Worm (Caenorhabditis elegans) whole organism, L2 larva: ENCODE results near the gene W09G12.6.

Experiments used
- Y55F3AM.14 ChIP-seq: fragments of 200-800 bp; sonication (Bioruptor generic); optimal IDR thresholded peaks from 2 replicates; lab custom pipeline; 2018; ENCODE audit warnings: mild to moderate bottlenecking, missing genetic modification characterization, missing compliant biosample characterization
- alr-1 ChIP-seq: fragments of 150-350 bp; optimal IDR thresholded peaks from 2 replicates; lab custom pipeline; 2014; ENCODE audit warnings: missing biosample characterization, missing genetic modification characterization
- aly-2 ChIP-seq: fragments of 150-350 bp; optimal IDR thresholded peaks from 2 replicates; lab custom pipeline; 2014; ENCODE audit warnings: missing biosample characterization, missing genetic modification characterization
- ama-1 ChIP-seq: fragments of 150-350 bp; optimal IDR thresholded peaks from 2 replicates; lab custom pipeline; 2018; ENCODE audit warnings: inconsistent platforms
- blmp-1 ChIP-seq: sonication (generic microtip); optimal IDR thresholded peaks from 2 replicates; lab custom pipeline; 2017; ENCODE audit warnings: missing genetic modification characterization, mild to moderate bottlenecking, missing compliant biosample characterization, antibody characterized with exemption, moderate library complexity; ENCODE audit not compliant: insufficient read depth
- crh-2 ChIP-seq: sonication (generic microtip); optimal IDR thresholded peaks from 2 replicates; lab custom pipeline; 2017; ENCODE audit warnings: missing biosample characterization, missing genetic modification characterization
- egl-27 ChIP-seq: sonication (generic microtip); optimal IDR thresholded peaks from 3 replicates; lab custom pipeline; 2017; ENCODE audit warnings: missing biosample characterization, missing genetic modification reagents, missing genetic modification characterization
- elt-1 ChIP-seq: fragments of 150-350 bp; optimal IDR thresholded peaks from 2 replicates; lab custom pipeline; 2014; ENCODE audit warnings: missing biosample characterization, missing genetic modification characterization
- elt-3 ChIP-seq: sonication (generic microtip); optimal IDR thresholded peaks from 2 replicates; lab custom pipeline; 2017; ENCODE audit warnings: missing biosample characterization, missing genetic modification characterization
- fos-1 ChIP-seq: fragments of 150-350 bp; optimal IDR thresholded peaks from 2 replicates; lab custom pipeline; 2014; ENCODE audit warnings: missing biosample characterization, missing genetic modification characterization
- gmeb-1 ChIP-seq: fragments of 150-350 bp; optimal IDR thresholded peaks from 2 replicates; lab custom pipeline; 2014; ENCODE audit warnings: missing biosample characterization, missing genetic modification characterization
- lin-13 ChIP-seq: fragments of 150-350 bp; optimal IDR thresholded peaks from 2 replicates; lab custom pipeline; 2014; ENCODE audit warnings: missing biosample characterization, missing genetic modification reagents, missing genetic modification characterization
- lin-39 ChIP-seq: fragments of 150-350 bp; optimal IDR thresholded peaks from 2 replicates; lab custom pipeline; 2014; ENCODE audit warnings: missing biosample characterization, missing genetic modification reagents, missing genetic modification characterization
- mab-5 ChIP-seq: fragments of 150-350 bp; optimal IDR thresholded peaks from 2 replicates; lab custom pipeline; 2014; ENCODE audit warnings: missing biosample characterization, missing genetic modification characterization
- nhr-11 ChIP-seq: fragments of 150-350 bp; optimal IDR thresholded peaks from 2 replicates; lab custom pipeline; 2014; ENCODE audit warnings: missing biosample characterization, missing genetic modification characterization
- nhr-12 ChIP-seq: fragments of 150-350 bp; optimal IDR thresholded peaks from 2 replicates; lab custom pipeline; 2014; ENCODE audit warnings: missing biosample characterization, missing genetic modification characterization
- nhr-129 ChIP-seq: fragments of 150-350 bp; optimal IDR thresholded peaks from 2 replicates; lab custom pipeline; 2014; ENCODE audit warnings: missing biosample characterization, missing genetic modification characterization
- nhr-21 ChIP-seq: fragments of 150-350 bp; optimal IDR thresholded peaks from 2 replicates; lab custom pipeline; 2014; ENCODE audit warnings: missing biosample characterization, missing genetic modification characterization
- nhr-25 ChIP-seq: fragments of 150-350 bp; sonication (generic microtip); optimal IDR thresholded peaks from 3 replicates; lab custom pipeline; 2014; ENCODE audit warnings: missing biosample characterization, missing genetic modification characterization
- nhr-77 ChIP-seq: fragments of 150-350 bp; optimal IDR thresholded peaks from 2 replicates; lab custom pipeline; 2014; ENCODE audit warnings: missing biosample characterization, missing genetic modification characterization
- snpc-4 ChIP-seq: fragments of 150-350 bp; optimal IDR thresholded peaks from 2 replicates; lab custom pipeline; 2014; ENCODE audit warnings: missing biosample characterization, missing genetic modification characterization
- unc-62 ChIP-seq: fragments of 150-350 bp; optimal IDR thresholded peaks from 2 replicates; lab custom pipeline; 2014; ENCODE audit warnings: missing biosample characterization, missing genetic modification reagents, missing genetic modification characterization
- zag-1 ChIP-seq: fragments of 150-350 bp; optimal IDR thresholded peaks from 2 replicates; lab custom pipeline; 2014; ENCODE audit warnings: missing biosample characterization, missing genetic modification characterization
- ztf-1 ChIP-seq: fragments of 200-800 bp; sonication (Bioruptor generic); conservative IDR thresholded peaks from 2 replicates; pipeline ENCODE4 v1.3.6; 2022; ENCODE audit warnings: missing genetic modification characterization, missing compliant biosample characterization
- ztf-11 ChIP-seq: sonication (generic microtip); optimal IDR thresholded peaks from 2 replicates; lab custom pipeline; 2017; ENCODE audit warnings: missing biosample characterization, missing genetic modification characterization
- ztf-4 ChIP-seq: fragments of 150-350 bp; optimal IDR thresholded peaks from 2 replicates; lab custom pipeline; 2014; ENCODE audit warnings: missing biosample characterization, missing genetic modification characterization

W09G12.6 gene

ce11 chrIV:1243295-1243694 is 11.6 kb downstream of the W09G12.6 start, which contains the start of gene F38A1.15:
TSS of gene F38A1.15 (minus strand) at chrIV:1243395.
- no peak for TF ChIP-seq lin-13 (GFP tag; lab: Kevin White, UChicago)
- no peak for TF ChIP-seq nhr-77 (tag; lab: Kevin White, UChicago)
- no peak for TF ChIP-seq nhr-129
- TF ChIP-seq Y55F3AM.14: no peak
- no peak for TF ChIP-seq nhr-21
- TF ChIP-seq ztf-11 (tag; lab: Kevin White, UChicago): no peak
- no peak for TF ChIP-seq blmp-1 (tag; lab: Kevin White, UChicago)
- TF ChIP-seq nhr-25 (tag; lab: Kevin White, UChicago): no peak
- TF ChIP-seq lin-39 (tag; lab: Kevin White, UChicago): no peak
- no peak for TF ChIP-seq mab-5 (tag; lab: Kevin White, UChicago)
- TF ChIP-seq gmeb-1 (tag; lab: Kevin White, UChicago): no peak
- TF ChIP-seq elt-1 (tag; lab: Kevin White, UChicago): no peak
- no peak for TF ChIP-seq aly-2 (tag; lab: Kevin White, UChicago)
- no peak for TF ChIP-seq ama-1 (lab: Kevin White, UChicago)
- TF ChIP-seq ztf-4 (tag; lab: Kevin White, UChicago): no peak
- TF ChIP-seq unc-62 (GFP tag; lab: Kevin White, UChicago): no peak

- no peak for TF ChIP-seq aly-2 (tag; lab: Kevin White, UChicago)
- TF ChIP-seq elt-3 (tag; lab: Kevin White, UChicago): no peak
- TF ChIP-seq, all 48 proteins: peak for 0
These were observed 13.6 kb downstream of the W09G12.6 start, which contains the start of gene F38A1.9 for ce11 chrIV:1245244-1245643. TSS of gene F38A1.9 (minus strand) at chrIV:1245344.

DNA sequence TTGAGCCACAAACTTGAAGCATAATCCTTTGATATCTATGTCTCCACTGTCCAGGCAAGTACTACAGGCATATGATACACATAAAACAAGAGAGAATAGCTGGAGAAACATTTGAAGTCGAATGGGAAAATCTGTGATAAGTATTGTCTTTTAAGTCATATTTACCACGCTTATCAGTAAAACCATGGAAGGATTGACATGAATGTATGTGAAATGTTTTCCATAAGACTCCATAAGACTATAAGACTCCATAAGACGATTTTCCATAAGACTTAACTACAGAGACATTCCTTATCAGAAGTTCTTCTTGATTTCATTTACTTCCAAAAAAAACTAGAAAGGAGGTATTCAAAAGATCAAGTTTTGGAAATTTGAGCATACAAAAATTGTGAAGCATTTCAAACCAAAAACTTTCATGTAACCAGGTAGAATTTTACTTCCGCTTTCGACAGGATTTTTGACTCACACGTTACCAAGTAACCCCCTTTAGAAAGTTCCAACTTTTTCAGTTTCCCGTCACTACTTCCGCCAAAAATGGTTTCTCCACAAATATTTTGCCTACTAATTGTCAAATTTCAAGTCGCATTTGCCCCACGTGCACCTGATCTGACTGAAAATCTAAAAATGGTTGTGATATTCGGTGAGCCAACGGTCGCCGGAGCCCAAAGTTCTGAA is 15.2 kb downstream of the W09G12.6 start, which contains the start of the genes clec-165 and F38A1.11:
Gene clec-165, minus strand, starts transcription at position 125 of the 675 bp plus-strand sequence.
Gene F38A1.11, plus strand, starts transcription at position 625 of the 675 bp plus-strand sequence.
- TF ChIP-seq nhr-12 (tag; lab: Kevin White, UChicago) (no peak), fos-1 (tag; lab: Kevin White, UChicago) (peak; percentile 15)

ce11 chrIV:1251242-1251911 is 19.7 kb downstream of the W09G12.6 start, which contains the start of the genes clec-166 and F38A1.6:
TSS of gene clec-166 (minus strand) at chrIV:1251342.
TSS of gene F38A1.6 (plus strand) at chrIV:1251861.
- no peak for TF ChIP-seq nhr-77 (tag; lab: Kevin White, UChicago)
- no peak for TF ChIP-seq unc-62 (GFP tag; lab: Kevin White, UChicago)
- TF ChIP-seq ztf-1 (GFP tag; lab: Robert Waterston, UW): no peak
- no peak for TF ChIP-seq zag-1 (tag; lab: Kevin White, UChicago)
- TF ChIP-seq egl-27 (tag; lab: Kevin White, UChicago): no peak
- no peak for TF ChIP-seq alr-1 (tag; lab: Kevin White, UChicago)
- no peak for TF ChIP-seq nhr-129

DNA sequence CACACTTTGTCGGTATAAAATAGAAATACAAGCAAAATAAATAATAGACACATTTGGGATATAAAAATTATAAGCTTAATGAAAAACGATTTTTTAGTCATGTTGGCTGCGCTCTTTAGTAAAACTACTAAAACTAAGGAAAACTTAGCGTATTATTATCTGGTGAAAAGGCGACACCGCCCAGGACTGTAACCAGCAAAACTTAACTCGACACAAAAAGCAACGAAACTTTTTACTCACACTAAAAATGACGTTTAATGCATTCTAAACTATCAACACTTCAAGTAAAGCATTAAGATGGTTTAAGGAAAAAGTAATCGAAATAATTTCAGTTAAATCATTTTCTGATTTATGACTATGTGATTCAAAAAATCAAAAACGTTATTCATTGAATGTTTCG is 23.9 kb downstream of the W09G12.6 start, which contains the start of gene clec-167:
Gene clec-167, minus strand, starts transcription at position 101 of the 400 bp plus-strand sequence.
- TF ChIP-seq aly-2 (tag; lab: Kevin White, UChicago) (no peak), nhr-11 (tag; lab: Kevin White, UChicago) (no peak)

DNA sequence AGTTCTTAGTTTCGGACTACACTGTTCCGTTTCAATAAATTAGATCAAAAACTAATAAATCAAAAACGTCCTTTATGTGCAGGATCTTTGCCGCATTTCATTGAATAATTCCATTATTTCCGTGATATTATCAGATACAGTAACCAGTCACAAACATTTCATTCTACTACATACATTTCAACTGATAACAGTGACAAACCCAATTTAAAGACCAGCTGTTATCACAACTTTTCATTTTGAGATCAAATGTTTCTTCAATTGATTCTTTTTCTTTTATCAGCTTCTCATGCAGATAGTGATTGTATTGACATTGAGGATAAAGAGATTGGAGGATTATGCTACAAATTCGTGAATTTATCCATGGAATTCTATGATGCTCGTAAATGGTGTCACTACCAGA is 25.0 kb downstream of the W09G12.6 start, which contains the start of gene clec-168:
Gene clec-168, plus strand, starts transcription at position 247 of the 400 bp plus-strand sequence.
- TF ChIP-seq fos-1 (tag; lab: Kevin White, UChicago) (peak; percentile 67), ztf-1 (GFP tag; lab: Robert Waterston, UW) (no peak), crh-2 (tag; lab: Kevin White, UChicago) (no peak)

- peak; percentile 42 for TF ChIP-seq snpc-4 (tag; lab: Kevin White, UChicago)
- no peak for TF ChIP-seq zag-1 (tag; lab: Kevin White, UChicago)
These were observed 28.8 kb downstream of the W09G12.6 start for ce11 chrIV:1260474-1260873.
